Fruit fly (Drosophila melanogaster) whole organism, embryonic: ENCODE data around the gene Ythdc1.

Experiments
- B-H2 ChIP-seq: fragments of 200-800 bp; sonication (Bioruptor generic); optimal IDR thresholded peaks from 2 replicates; lab custom pipeline; 2018; ENCODE audit warnings: missing biosample characterization, mild to moderate bottlenecking, missing genetic modification characterization
- CG10147 ChIP-seq: fragments of 200-800 bp; sonication (Bioruptor generic); optimal IDR thresholded peaks from 2 replicates; lab custom pipeline; 2019; ENCODE audit warnings: missing biosample characterization, mild to moderate bottlenecking, missing genetic modification characterization, moderate library complexity
- CG10209 ChIP-seq: fragments of 200-800 bp; sonication (Bioruptor generic); optimal IDR thresholded peaks from 3 replicates; lab custom pipeline; 2017; ENCODE audit warnings: missing biosample characterization, mild to moderate bottlenecking, missing genetic modification characterization, missing genetic modification reagents
- CG1024 ChIP-seq: fragments of 200-800 bp; sonication (Bioruptor generic); IDR thresholded peaks from 2 replicates; pipeline ENCODE4 v1.3.6; 2022; ENCODE audit warnings: missing biosample characterization, missing genetic modification characterization
- CG11085 ChIP-seq: fragments of 200-800 bp; sonication (Bioruptor generic); IDR thresholded peaks from 2 replicates; pipeline ENCODE4 v1.3.6; 2022; ENCODE audit warnings: missing biosample characterization, missing genetic modification characterization
- CG11093 ChIP-seq: fragments of 200-800 bp; sonication (Bioruptor generic); IDR thresholded peaks from 3 replicates; pipeline ENCODE4 v1.3.6; 2022; ENCODE audit warnings: missing biosample characterization, missing genetic modification characterization
- CG11456 ChIP-seq: fragments of 200-800 bp; sonication (Bioruptor generic); IDR thresholded peaks from 3 replicates; pipeline ENCODE4 v1.3.6; 2022; ENCODE audit warnings: missing biosample characterization, missing genetic modification characterization
- CG11504 ChIP-seq: fragments of 200-800 bp; sonication (Bioruptor generic); optimal IDR thresholded peaks from 3 replicates; lab custom pipeline; 2019; ENCODE audit warnings: missing biosample characterization, mild to moderate bottlenecking, missing genetic modification characterization, moderate library complexity
- CG14860 ChIP-seq: fragments of 200-800 bp; sonication (Bioruptor generic); IDR thresholded peaks from 3 replicates; pipeline ENCODE4 v1.3.6; 2022; ENCODE audit warnings: missing biosample characterization, missing genetic modification characterization; ENCODE audit not compliant: partially characterized antibody
- CG2120 ChIP-seq: fragments of 200-800 bp; sonication (Bioruptor generic); optimal IDR thresholded peaks from 3 replicates; lab custom pipeline; 2016; ENCODE audit warnings: missing biosample characterization, missing genetic modification characterization
- CG32772 ChIP-seq: fragments of 200-800 bp; sonication (Bioruptor generic); IDR thresholded peaks from 2 replicates; pipeline ENCODE4 v1.3.6; 2022; ENCODE audit warnings: missing biosample characterization, missing genetic modification characterization
- CG3281 ChIP-seq: fragments of 200-800 bp; sonication (Bioruptor generic); optimal IDR thresholded peaks from 3 replicates; lab custom pipeline; 2017; ENCODE audit warnings: missing biosample characterization, mild to moderate bottlenecking, missing genetic modification characterization
- CG33213 ChIP-seq: fragments of 200-800 bp; sonication (Bioruptor generic); optimal IDR thresholded peaks from 3 replicates; lab custom pipeline; 2016; ENCODE audit warnings: missing biosample characterization, missing genetic modification characterization
- CG34376 ChIP-seq: fragments of 200-800 bp; sonication (Bioruptor generic); optimal IDR thresholded peaks from 2 replicates; lab custom pipeline; 2018; ENCODE audit warnings: missing biosample characterization, mild to moderate bottlenecking, missing genetic modification characterization
- CG3995 ChIP-seq: fragments of 200-800 bp; sonication (Bioruptor generic); optimal IDR thresholded peaks from 3 replicates; lab custom pipeline; 2016; ENCODE audit warnings: missing biosample characterization, missing genetic modification characterization
- CG42726 ChIP-seq: fragments of 200-800 bp; sonication (Bioruptor generic); IDR thresholded peaks from 2 replicates; pipeline ENCODE4 v1.3.6; 2022; ENCODE audit warnings: missing biosample characterization, missing genetic modification characterization; ENCODE audit not compliant: partially characterized antibody
- CG4730 ChIP-seq: fragments of 200-800 bp; sonication (Bioruptor generic); IDR thresholded peaks from 2 replicates; pipeline ENCODE4 v1.3.6; 2022; ENCODE audit warnings: missing biosample characterization, missing genetic modification characterization
- CG5953 ChIP-seq: fragments of 200-800 bp; sonication (Bioruptor generic); IDR thresholded peaks from 2 replicates; pipeline ENCODE4 v1.3.6; 2022; ENCODE audit warnings: missing biosample characterization, missing genetic modification characterization
- CG6175 ChIP-seq: fragments of 200-800 bp; sonication (Bioruptor generic); IDR thresholded peaks from 3 replicates; pipeline ENCODE4 v1.3.6; 2022; ENCODE audit warnings: missing biosample characterization, missing genetic modification characterization
- CG6765 ChIP-seq: fragments of 200-800 bp; sonication (Bioruptor generic); optimal IDR thresholded peaks from 3 replicates; lab custom pipeline; 2017; ENCODE audit warnings: missing biosample characterization, mild to moderate bottlenecking, missing genetic modification characterization
- CG8290 ChIP-seq, 3 experiments: fragments of 200-800 bp; sonication (Bioruptor generic); optimal IDR thresholded peaks; 2 replicates each; lab custom pipeline; 2016 to 2019; ENCODE audit warnings: missing biosample characterization in 3 of 3, missing genetic modification characterization in 3 of 3, mild to moderate bottlenecking in 2 of 3, moderate library complexity in 1 of 3
- CG8359 ChIP-seq: fragments of 200-800 bp; sonication (Bioruptor generic); optimal IDR thresholded peaks from 2 replicates; lab custom pipeline; 2017; ENCODE audit warnings: missing biosample characterization, mild to moderate bottlenecking, missing genetic modification characterization, borderline replicate concordance
- Chrac-16 ChIP-seq: fragments of 200-800 bp; sonication (Bioruptor generic); optimal IDR thresholded peaks from 3 replicates; lab custom pipeline; 2016; ENCODE audit warnings: missing biosample characterization, missing genetic modification characterization
- Fer2 ChIP-seq: fragments of 200-800 bp; sonication (Bioruptor generic); optimal IDR thresholded peaks from 2 replicates; lab custom pipeline; 2018; ENCODE audit warnings: missing biosample characterization, mild to moderate bottlenecking, missing genetic modification characterization, moderate library complexity
- Hsf ChIP-seq: fragments of 200-800 bp; sonication (Bioruptor generic); optimal IDR thresholded peaks from 3 replicates; lab custom pipeline; 2016; ENCODE audit warnings: missing biosample characterization, missing genetic modification characterization
- Lim3 ChIP-seq: fragments of 200-800 bp; sonication (Bioruptor generic); IDR thresholded peaks from 2 replicates; pipeline ENCODE4 v1.3.6; 2022; ENCODE audit warnings: missing biosample characterization, missing genetic modification characterization
- Myb ChIP-seq: fragments of 200-800 bp; sonication (Bioruptor generic); optimal IDR thresholded peaks from 2 replicates; lab custom pipeline; 2016; ENCODE audit warnings: missing biosample characterization, missing genetic modification characterization
- Pdp1 ChIP-seq, 2 experiments: fragments of 200-800 bp; sonication (Bioruptor generic); optimal IDR thresholded peaks; 3 replicates each; lab custom pipeline; 2016; ENCODE audit warnings: missing biosample characterization in 2 of 2, missing genetic modification characterization in 2 of 2, mild to moderate bottlenecking in 1 of 2, moderate library complexity in 1 of 2
- Ssrp ChIP-seq: fragments of 200-800 bp; sonication (Bioruptor generic); optimal IDR thresholded peaks from 2 replicates; lab custom pipeline; 2018; ENCODE audit warnings: missing biosample characterization, mild to moderate bottlenecking, missing genetic modification characterization, moderate library complexity
- abd-A ChIP-seq: fragments of 200-800 bp; sonication (Bioruptor generic); optimal IDR thresholded peaks from 3 replicates; lab custom pipeline; 2019; ENCODE audit warnings: missing biosample characterization, mild to moderate bottlenecking, missing genetic modification characterization, moderate library complexity
- ara ChIP-seq: fragments of 200-800 bp; sonication (Bioruptor generic); IDR thresholded peaks from 2 replicates; pipeline ENCODE4 v1.3.6; 2022; ENCODE audit warnings: missing biosample characterization, missing genetic modification characterization
- ato ChIP-seq: fragments of 200-800 bp; sonication (Bioruptor generic); IDR thresholded peaks from 2 replicates; pipeline ENCODE4 v1.3.6; 2022; ENCODE audit warnings: missing biosample characterization, missing genetic modification characterization; ENCODE audit not compliant: partially characterized antibody
- cato ChIP-seq: fragments of 200-800 bp; sonication (Bioruptor generic); optimal IDR thresholded peaks from 2 replicates; lab custom pipeline; 2016; ENCODE audit warnings: missing biosample characterization, missing genetic modification characterization, borderline replicate concordance
- chm ChIP-seq: fragments of 200-800 bp; sonication (Bioruptor generic); IDR thresholded peaks from 2 replicates; pipeline ENCODE4 v1.3.6; 2022; ENCODE audit warnings: missing biosample characterization, missing genetic modification characterization
- corto ChIP-seq: fragments of 200-800 bp; sonication (Bioruptor generic); optimal IDR thresholded peaks from 2 replicates; lab custom pipeline; 2016; ENCODE audit warnings: missing biosample characterization, mild to moderate bottlenecking, missing genetic modification characterization, moderate library complexity
- ftz-f1 ChIP-seq: fragments of 200-800 bp; sonication (Bioruptor generic); optimal IDR thresholded peaks from 2 replicates; lab custom pipeline; 2016; ENCODE audit warnings: missing biosample characterization, missing genetic modification characterization
- gt ChIP-seq: fragments of 200-800 bp; sonication (Bioruptor generic); IDR thresholded peaks from 2 replicates; pipeline ENCODE4 v1.3.6; 2022; ENCODE audit warnings: missing biosample characterization, missing genetic modification characterization
- hb ChIP-seq: fragments of 200-800 bp; sonication (Bioruptor generic); IDR thresholded peaks from 3 replicates; pipeline ENCODE4 v1.3.6; 2022; ENCODE audit warnings: missing biosample characterization, missing genetic modification characterization; ENCODE audit not compliant: partially characterized antibody
- lbe ChIP-seq: fragments of 200-800 bp; sonication (Bioruptor generic); optimal IDR thresholded peaks from 2 replicates; lab custom pipeline; 2016; ENCODE audit warnings: missing biosample characterization, mild to moderate bottlenecking, missing genetic modification characterization
- mam ChIP-seq: fragments of 200-800 bp; sonication (Bioruptor generic); optimal IDR thresholded peaks from 3 replicates; lab custom pipeline; 2016; ENCODE audit warnings: missing biosample characterization, missing genetic modification characterization
- mld ChIP-seq: fragments of 200-800 bp; sonication (Bioruptor generic); IDR thresholded peaks from 3 replicates; pipeline ENCODE4 v1.3.6; 2022; ENCODE audit warnings: missing biosample characterization, missing genetic modification characterization; ENCODE audit not compliant: partially characterized antibody
- odd ChIP-seq: fragments of 200-800 bp; sonication (Bioruptor generic); optimal IDR thresholded peaks from 2 replicates; lab custom pipeline; 2017; ENCODE audit warnings: missing biosample characterization, mild to moderate bottlenecking, missing genetic modification characterization
- peb ChIP-seq: fragments of 200-800 bp; sonication (Bioruptor generic); IDR thresholded peaks from 2 replicates; pipeline ENCODE4 v1.3.6; 2022; ENCODE audit warnings: missing biosample characterization, missing genetic modification characterization
- slp2 ChIP-seq: fragments of 200-800 bp; sonication (Bioruptor generic); optimal IDR thresholded peaks from 2 replicates; lab custom pipeline; 2016; ENCODE audit warnings: missing biosample characterization, missing genetic modification characterization
- sob ChIP-seq: fragments of 200-800 bp; sonication (Bioruptor generic); IDR thresholded peaks from 2 replicates; pipeline ENCODE4 v1.3.6; 2022; ENCODE audit warnings: missing biosample characterization, missing genetic modification characterization
- tll ChIP-seq, 2 experiments: fragments of 200-800 bp in 1 of 2; fragments of >200 bp in 1 of 2; sonication (Bioruptor generic) in 1 of 2; optimal IDR thresholded peaks; 2 replicates each; lab custom pipeline; 2017 to 2019; ENCODE audit warnings: missing biosample characterization in 2 of 2, missing genetic modification characterization in 2 of 2, mild to moderate bottlenecking in 1 of 2, moderate library complexity in 1 of 2
- toy ChIP-seq: fragments of 200-800 bp; sonication (Bioruptor generic); IDR thresholded peaks from 2 replicates; pipeline ENCODE4 v1.3.6; 2022; ENCODE audit warnings: missing biosample characterization, missing genetic modification characterization
- ttk ChIP-seq: fragments of 200-800 bp; sonication (Bioruptor generic); IDR thresholded peaks from 2 replicates; pipeline ENCODE4 v2.1.2; 2022; ENCODE audit warnings: missing biosample characterization, missing genetic modification characterization
- tup ChIP-seq: fragments of 200-800 bp; sonication (Bioruptor generic); optimal IDR thresholded peaks from 2 replicates; lab custom pipeline; 2016; ENCODE audit warnings: missing biosample characterization, mild to moderate bottlenecking, missing genetic modification characterization, moderate library complexity
- zfh1 ChIP-seq: fragments of 200-800 bp; sonication (Bioruptor generic); IDR thresholded peaks from 3 replicates; pipeline ENCODE4 v1.3.6; 2022; ENCODE audit warnings: missing biosample characterization, missing genetic modification characterization

Ythdc1 gene

dm6 chr3L:3382489-3382879 is 8.5 kb upstream of the Ythdc1 start (continued):
- TF ChIP-seq lbe (GFP tag; lab: Kevin White, UChicago) (no peak), hb (GFP tag; lab: Robert Waterston, UW) (no peak), CG6175 (peak; percentile 60; the same call in 1 of the 3 replicates), gt (no peak), ttk (GFP tag; lab: Robert Waterston, UW) (peak; percentile 77), ftz-f1 (GFP tag; lab: Kevin White, UChicago) (no peak), CG10147 (peak; percentile 88), CG2120 (GFP tag; lab: Kevin White, UChicago) (peak; percentile 88), CG3995 (GFP tag; lab: Kevin White, UChicago) (peak; percentile 34), CG6765 (GFP tag; lab: Kevin White, UChicago) (peak; percentile 74), abd-A (tag; lab: Kevin White, UChicago) (no peak), ato (GFP tag; lab: Robert Waterston, UW) (no peak), sob (peak; percentile 88), corto (GFP tag; lab: Kevin White, UChicago) (no peak), CG5953 (peak; percentile 38; the same call in 1 of the 2 replicates), Hsf (GFP tag; lab: Kevin White, UChicago) (peak; percentile 83), B-H2 (peak; percentile 34), Pdp1 (GFP tag; optimal IDR thresholded peaks at IDR 0.05; lab: Kevin White, UChicago) (peak; percentile 71 to 87), Fer2 (tag; lab: Kevin White, UChicago) (peak; percentile 36), mld (GFP tag; lab: Robert Waterston, UW) (no peak), CG1024 (GFP tag; lab: Robert Waterston, UW) (peak; percentile 40), CG11093 (GFP tag; lab: Robert Waterston, UW) (peak; percentile 66; the same call in 2 of the 3 replicates), mam (GFP tag; lab: Kevin White, UChicago) (peak; percentile 80), Myb (GFP tag; lab: Kevin White, UChicago) (peak; percentile 40), Ssrp (tag; lab: Kevin White, UChicago) (peak; percentile 86), CG11504 (tag; lab: Kevin White, UChicago) (peak; percentile 88), zfh1 (GFP tag; lab: Robert Waterston, UW) (peak; percentile 91), CG32772 (GFP tag; lab: Robert Waterston, UW) (peak; percentile 84), tll (GFP tag; optimal IDR thresholded peaks at IDR 0.05; lab: Kevin White, UChicago) (no peak), CG33213 (GFP tag; lab: Kevin White, UChicago) (peak; percentile 70), CG8359 (GFP tag; lab: Kevin White, UChicago) (peak; percentile 76), CG3281 (GFP tag; lab: Kevin White, UChicago) (peak; percentile 87), Lim3 (no peak), chm (GFP tag; lab: Robert Waterston, UW) (peak; percentile 64), CG14860 (GFP tag; lab: Robert Waterston, UW) (no peak), CG11456 (peak; percentile 81), odd (GFP tag; lab: Kevin White, UChicago) (peak; percentile 60), CG34376 (GFP tag; lab: Kevin White, UChicago) (peak; percentile 16), Chrac-16 (GFP tag; lab: Kevin White, UChicago) (peak; percentile 81), tup (peak; percentile 74), CG4730 (GFP tag; lab: Robert Waterston, UW) (peak; percentile 58; the same call in 1 of the 2 replicates), CG10209 (GFP tag; lab: Kevin White, UChicago) (peak; percentile 77), ara (GFP tag; lab: Robert Waterston, UW) (peak; percentile 81), CG11085 (peak; percentile 63), toy (GFP tag; lab: Robert Waterston, UW) (no peak), peb (peak; percentile 68), CG8290 (GFP tag; optimal IDR thresholded peaks at IDR 0.05; lab: Kevin White, UChicago) (peak; percentile 58), CG8290 (tag; optimal IDR thresholded peaks at IDR 0.05; lab: Kevin White, UChicago) (peak in 1 of 2 experiments; percentile 83), CG42726 (no peak), slp2 (GFP tag; lab: Kevin White, UChicago) (peak; percentile 61), cato (GFP tag; lab: Kevin White, UChicago) (peak; percentile 72)
